Worm (Caenorhabditis elegans): ENCODE measurements around the gene lge-1.

Gene lge-1

ce11 chrX:11008954-11009353 is 42.6 kb downstream of the lge-1 start, which contains the start of gene ttr-31:
Gene ttr-31 (minus strand): TSS chrX:11009054.
- TF ChIP-seq daf-8 (GFP tag; IDR thresholded peaks at IDR 0.05) (no peak), ceh-32 (tag; optimal IDR thresholded peaks at IDR 0.05; ENCODE audit: poor library complexity) (no peak), zip-11 (GFP tag; IDR thresholded peaks at IDR 0.05) (no peak), madf-9 (GFP tag; conservative IDR thresholded peaks at IDR 0.05) (no peak), F37D6.2 (tag; optimal IDR thresholded peaks at IDR 0.05) (no peak)

DNA sequence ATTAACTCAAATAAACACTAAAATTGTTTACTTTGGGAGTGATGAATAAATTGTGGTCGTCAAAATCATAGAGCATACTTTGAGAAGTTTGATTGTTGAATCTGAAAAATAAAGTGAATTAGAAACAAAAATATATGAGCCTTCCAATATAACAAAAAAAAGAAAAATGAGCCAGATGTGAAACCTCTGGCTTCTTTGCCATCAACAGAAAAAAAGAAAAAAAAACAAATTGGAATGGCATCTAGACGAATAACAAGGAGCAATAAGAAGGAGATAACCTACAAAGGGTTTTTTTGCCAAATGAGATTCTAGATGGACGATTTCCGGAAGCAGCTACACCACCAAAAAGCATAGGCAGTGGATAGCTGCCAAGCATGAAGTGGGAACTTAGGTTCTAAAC is 44.2 kb downstream of the lge-1 start, which contains the start of gene F58A3.4:
Gene F58A3.4, minus strand, starts transcription at position 101 of the 400 bp plus-strand sequence.
- TF ChIP-seq aha-1 (tag) (peak; percentile 45), ceh-62 (tag; optimal IDR thresholded peaks at IDR 0.05) (no peak)

DNA sequence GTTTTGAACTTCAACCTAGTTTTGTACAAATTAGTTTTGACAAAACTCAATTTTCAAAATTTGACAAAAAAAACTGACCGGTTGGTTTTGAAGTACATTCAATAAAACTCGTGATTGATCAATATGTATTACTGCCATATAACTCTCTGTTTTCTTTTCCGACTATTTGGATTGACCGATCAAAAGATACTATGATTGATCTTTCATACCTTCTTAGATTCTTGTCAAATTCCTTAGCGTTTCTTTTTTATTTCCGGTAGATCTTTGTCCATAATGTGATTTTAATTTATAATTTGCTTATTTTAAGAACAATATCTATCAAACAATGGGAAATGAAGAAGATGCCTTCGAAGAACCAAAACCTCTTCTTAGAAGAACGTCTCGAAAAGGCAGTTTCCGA is 46.0 kb downstream of the lge-1 start, which contains the start of gene F58A3.3:
Gene F58A3.3, plus strand, starts transcription at position 301 of the 400 bp plus-strand sequence.
- no peak for TF ChIP-seq php-3 (GFP tag; IDR thresholded peaks at IDR 0.05)
- TF ChIP-seq nhr-237 (tag; optimal IDR thresholded peaks at IDR 0.05), result no peak
- no peak for TF ChIP-seq nhr-11 (tag; optimal IDR thresholded peaks at IDR 0.05)
- TF ChIP-seq nhr-25 (tag; optimal IDR thresholded peaks at IDR 0.05; ENCODE audit: borderline replicate concordance, insufficient read depth), result no peak
- TF ChIP-seq hlh-30 (tag; optimal IDR thresholded peaks at IDR 0.05; ENCODE audit: insufficient read depth), result no peak
- no peak for TF ChIP-seq nhr-6 (tag; optimal IDR thresholded peaks at IDR 0.05)
- no peak for TF ChIP-seq dmd-6 (GFP tag; IDR thresholded peaks at IDR 0.05)
- TF ChIP-seq ztf-7 (tag; optimal IDR thresholded peaks at IDR 0.05), result no peak
- TF ChIP-seq unc-39 (tag; optimal IDR thresholded peaks at IDR 0.05), result no peak
- no peak for TF ChIP-seq lim-7 (GFP tag; IDR thresholded peaks at IDR 0.05)
- TF ChIP-seq mdl-1 (tag; optimal IDR thresholded peaks at IDR 0.05), result no peak
- no peak for TF ChIP-seq mxl-3 (GFP tag; optimal IDR thresholded peaks at IDR 0.05)
- no peak for TF ChIP-seq nhr-102 (tag; optimal IDR thresholded peaks at IDR 0.05)
- no peak for TF ChIP-seq ceh-44 (GFP tag; IDR thresholded peaks at IDR 0.05)
- TF ChIP-seq sdz-12 (GFP tag; optimal IDR thresholded peaks at IDR 0.05), result no peak
- no peak for TF ChIP-seq zfp-2 (tag; optimal IDR thresholded peaks at IDR 0.05)

DNA sequence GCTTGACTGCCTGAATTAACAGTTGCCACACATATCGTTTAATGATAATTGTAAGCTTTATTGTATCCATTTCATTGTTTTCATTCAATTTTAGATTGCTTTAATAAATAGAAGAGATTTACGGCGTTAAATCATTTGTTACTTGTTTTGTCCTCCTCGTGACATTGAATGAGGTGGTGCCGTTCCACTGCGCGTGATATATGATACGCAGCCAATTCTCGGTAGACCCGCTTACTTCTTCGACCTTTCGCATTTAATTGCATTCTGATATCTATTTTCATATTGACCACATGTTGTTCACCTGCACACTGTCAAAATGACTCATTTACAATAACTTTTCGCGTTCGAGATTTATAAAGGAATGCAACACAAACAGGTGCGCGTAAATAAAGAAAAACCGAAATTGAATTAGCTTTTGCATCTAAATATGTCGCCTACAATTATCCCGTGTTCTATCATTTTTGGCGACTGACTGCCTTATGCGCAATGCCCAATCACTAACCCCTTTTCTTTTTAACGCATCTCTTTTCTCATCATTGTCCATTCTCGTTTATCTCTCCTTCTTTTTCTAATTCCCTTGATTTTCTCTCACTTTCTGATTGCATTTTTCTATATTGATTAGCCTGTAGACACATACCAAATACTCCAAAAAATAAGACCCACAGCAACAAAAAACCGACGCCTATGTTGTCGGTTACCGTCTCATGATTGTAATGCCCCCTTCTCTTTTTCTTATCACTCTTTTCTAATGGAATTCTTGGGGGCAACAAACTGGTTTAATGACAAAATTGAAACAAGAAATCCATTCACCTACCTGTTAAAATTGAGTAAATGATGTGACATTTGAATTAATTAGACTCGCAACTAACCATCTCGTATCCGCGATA is 48.3 kb downstream of the lge-1 start:
- TF ChIP-seq nhr-28 (tag; optimal IDR thresholded peaks at IDR 0.05) (peak; percentile 49), hlh-30 (tag; optimal IDR thresholded peaks at IDR 0.05; ENCODE audit: insufficient read depth) (peak; percentile 47), hlh-11 (tag; optimal IDR thresholded peaks at IDR 0.05) (peak; percentile 42), dmd-6 (GFP tag; IDR thresholded peaks at IDR 0.05) (no peak), D1046.2 (GFP tag; IDR thresholded peaks at IDR 0.05) (no peak), unc-62 (GFP tag; optimal IDR thresholded peaks at IDR 0.05 in 1 of 2) (peak in 1 of 2 experiments; percentile 91), unc-62 (tag; optimal IDR thresholded peaks at IDR 0.05) (no peak), R02D3.7 (tag; optimal IDR thresholded peaks at IDR 0.05) (no peak), mxl-3 (GFP tag; optimal IDR thresholded peaks at IDR 0.05) (peak; percentile 48), aha-1 (tag) (peak; percentile 41)

ce11 chrX:11016100-11016499 is 49.7 kb downstream of the lge-1 start, which contains the start of gene egl-15:
Gene egl-15 (plus strand): TSS chrX:11016400.
- TF ChIP-seq mdt-29 (GFP tag; IDR thresholded peaks at IDR 0.05), result no peak
- TF ChIP-seq madf-9 (GFP tag; conservative IDR thresholded peaks at IDR 0.05), result no peak
- TF ChIP-seq spr-1 (tag; optimal IDR thresholded peaks at IDR 0.05), result no peak
- no peak for TF ChIP-seq D1046.2 (GFP tag; IDR thresholded peaks at IDR 0.05)
- no peak for TF ChIP-seq nhr-28 (tag; optimal IDR thresholded peaks at IDR 0.05)
- TF ChIP-seq unc-39 (tag; optimal IDR thresholded peaks at IDR 0.05), result no peak
- no peak for TF ChIP-seq hif-1 (tag; optimal IDR thresholded peaks at IDR 0.05)
- no peak for TF ChIP-seq lir-3 (tag; optimal IDR thresholded peaks at IDR 0.05)
- TF ChIP-seq lin-13 (GFP tag; optimal IDR thresholded peaks at IDR 0.05), result no peak
- TF ChIP-seq pha-4 (GFP tag; IDR thresholded peaks at IDR 0.05), result no peak
- no peak for TF ChIP-seq pha-4 (tag; optimal IDR thresholded peaks at IDR 0.05)
- TF ChIP-seq mxl-2 (GFP tag; conservative IDR thresholded peaks at IDR 0.05), result no peak
- TF ChIP-seq aly-2 (tag; optimal IDR thresholded peaks at IDR 0.05), result no peak

Data from whole organism, L4 larva.